Worm (Caenorhabditis elegans) whole organism, L3 larva: Measurements from ENCODE around the gene jmjd-3.2.

Source experiments
- R02D3.7 ChIP-seq: fragments of 150-350 bp; optimal IDR thresholded peaks from 2 replicates; lab custom pipeline; 2014; ENCODE audit warnings: missing biosample characterization, missing genetic modification characterization
- aly-2 ChIP-seq: fragments of 150-350 bp; optimal IDR thresholded peaks from 2 replicates; lab custom pipeline; 2014; ENCODE audit warnings: missing biosample characterization, missing genetic modification characterization
- ama-1 ChIP-seq: fragments of 150-350 bp; optimal IDR thresholded peaks from 2 replicates; lab custom pipeline; 2018
- ceh-82 ChIP-seq: fragments of 150-350 bp; optimal IDR thresholded peaks from 2 replicates; lab custom pipeline; 2014; ENCODE audit warnings: missing biosample characterization, missing genetic modification characterization
- ceh-9 ChIP-seq: sonication (generic microtip); optimal IDR thresholded peaks from 2 replicates; lab custom pipeline; 2018; ENCODE audit warnings: missing biosample characterization, missing genetic modification characterization
- daf-12 ChIP-seq: fragments of 150-350 bp; optimal IDR thresholded peaks from 2 replicates; lab custom pipeline; 2014; ENCODE audit warnings: missing biosample characterization, missing genetic modification reagents, missing genetic modification characterization
- egl-27 ChIP-seq: sonication (generic microtip); optimal IDR thresholded peaks from 4 replicates; lab custom pipeline; 2017; ENCODE audit warnings: missing biosample characterization, missing genetic modification reagents, missing genetic modification characterization
- elt-1 ChIP-seq: fragments of 150-350 bp; optimal IDR thresholded peaks from 2 replicates; lab custom pipeline; 2014; ENCODE audit warnings: missing biosample characterization, missing genetic modification characterization
- elt-2 ChIP-seq: sonication (generic microtip); optimal IDR thresholded peaks from 2 replicates; lab custom pipeline; 2016; ENCODE audit warnings: missing genetic modification reagents, mild to moderate bottlenecking, missing genetic modification characterization, missing compliant biosample characterization
- elt-3 ChIP-seq, 3 experiments: fragments of 150-350 bp in 1 of 3; sonication (generic microtip) in 2 of 3; optimal IDR thresholded peaks; 2 replicates in 2 of 3; 4 replicates in 1 of 3; lab custom pipeline; 2014 to 2017; ENCODE audit warnings: missing biosample characterization in 3 of 3, missing genetic modification characterization in 3 of 3
- eor-1 ChIP-seq, 2 experiments: fragments of 150-350 bp; optimal IDR thresholded peaks; 2 replicates each; lab custom pipeline; 2014 to 2018; ENCODE audit warnings: missing biosample characterization in 2 of 2, missing genetic modification characterization in 2 of 2
- fkh-10 ChIP-seq: sonication (generic microtip); optimal IDR thresholded peaks from 2 replicates; lab custom pipeline; 2017; ENCODE audit warnings: missing biosample characterization, missing genetic modification reagents, missing genetic modification characterization
- fkh-2 ChIP-seq: fragments of 150-350 bp; optimal IDR thresholded peaks from 2 replicates; lab custom pipeline; 2014; ENCODE audit warnings: missing biosample characterization, missing genetic modification reagents, missing genetic modification characterization
- jun-1 ChIP-seq: fragments of 150-350 bp; optimal IDR thresholded peaks from 2 replicates; lab custom pipeline; 2014; ENCODE audit warnings: missing biosample characterization, missing genetic modification reagents, missing genetic modification characterization
- lin-39 ChIP-seq: fragments of 150-350 bp; optimal IDR thresholded peaks from 2 replicates; lab custom pipeline; 2018; ENCODE audit warnings: missing biosample characterization, missing genetic modification reagents, missing genetic modification characterization
- lsy-12 ChIP-seq: sonication (generic microtip); optimal IDR thresholded peaks from 2 replicates; lab custom pipeline; 2016; ENCODE audit warnings: mild to moderate bottlenecking, missing genetic modification characterization, missing compliant biosample characterization
- mdl-1 ChIP-seq: fragments of 150-350 bp; optimal IDR thresholded peaks from 2 replicates; lab custom pipeline; 2014; ENCODE audit warnings: missing biosample characterization, missing genetic modification characterization
- mml-1 ChIP-seq: fragments of 150-350 bp; sonication (generic microtip); optimal IDR thresholded peaks from 3 replicates; lab custom pipeline; 2014; ENCODE audit warnings: missing biosample characterization, missing genetic modification characterization
- nfya-1 ChIP-seq: sonication (generic microtip); optimal IDR thresholded peaks from 2 replicates; lab custom pipeline; 2017; ENCODE audit warnings: missing genetic modification characterization, mild to moderate bottlenecking, missing compliant biosample characterization, antibody characterized with exemption, moderate library complexity; ENCODE audit not compliant: insufficient read depth
- nhr-12 ChIP-seq: fragments of 150-350 bp; optimal IDR thresholded peaks from 2 replicates; lab custom pipeline; 2014; ENCODE audit warnings: missing biosample characterization, missing genetic modification characterization
- nhr-23 ChIP-seq: fragments of 150-350 bp; optimal IDR thresholded peaks from 2 replicates; lab custom pipeline; 2014; ENCODE audit warnings: missing biosample characterization, missing genetic modification reagents, missing genetic modification characterization
- nhr-237 ChIP-seq: fragments of 150-350 bp; optimal IDR thresholded peaks from 2 replicates; lab custom pipeline; 2014; ENCODE audit warnings: missing biosample characterization, missing genetic modification characterization
- nhr-25 ChIP-seq: sonication (generic microtip); optimal IDR thresholded peaks from 2 replicates; lab custom pipeline; 2017; ENCODE audit warnings: missing biosample characterization, missing genetic modification characterization
- nhr-43 ChIP-seq: sonication (generic microtip); optimal IDR thresholded peaks from 2 replicates; lab custom pipeline; 2016; ENCODE audit warnings: mild to moderate bottlenecking, missing genetic modification characterization, missing compliant biosample characterization; ENCODE audit not compliant: poor library complexity, severe bottlenecking
- nhr-76 ChIP-seq: fragments of 150-350 bp; sonication (generic microtip); optimal IDR thresholded peaks from 5 replicates; lab custom pipeline; 2014; ENCODE audit warnings: missing biosample characterization, missing genetic modification characterization
- pha-4 ChIP-seq: fragments of 150-350 bp; optimal IDR thresholded peaks from 2 replicates; lab custom pipeline; 2014; ENCODE audit warnings: missing biosample characterization, missing genetic modification reagents, missing genetic modification characterization
- pqm-1 ChIP-seq: fragments of 150-350 bp; optimal IDR thresholded peaks from 2 replicates; lab custom pipeline; 2017; ENCODE audit warnings: missing biosample characterization, missing genetic modification characterization, inconsistent platforms
- sea-2 ChIP-seq: fragments of 150-350 bp; sonication (generic microtip); optimal IDR thresholded peaks from 4 replicates; lab custom pipeline; 2014; ENCODE audit warnings: missing biosample characterization, missing genetic modification reagents, missing genetic modification characterization
- snpc-4 ChIP-seq: fragments of 150-350 bp; optimal IDR thresholded peaks from 2 replicates; lab custom pipeline; 2014; ENCODE audit warnings: missing biosample characterization, missing genetic modification characterization
- tbx-2 ChIP-seq: sonication (generic microtip); optimal IDR thresholded peaks from 2 replicates; lab custom pipeline; 2016; ENCODE audit warnings: mild to moderate bottlenecking, missing genetic modification characterization, missing compliant biosample characterization
- unc-62 ChIP-seq: fragments of 150-350 bp; sonication (generic microtip); optimal IDR thresholded peaks from 4 replicates; lab custom pipeline; 2014; ENCODE audit warnings: missing biosample characterization, missing genetic modification reagents, missing genetic modification characterization

jmjd-3.2 gene

ce11 chrX:14500422-14501058, 52.5 kb downstream of the jmjd-3.2 start:
- TF ChIP-seq lsy-12 (tag; lab: Kevin White, UChicago) (no peak), lin-39 (no peak), pha-4 (peak; percentile 14), elt-2 (tag; lab: Kevin White, UChicago) (peak; percentile 99), elt-1 (tag; lab: Kevin White, UChicago) (peak; percentile 84), nhr-237 (tag; lab: Kevin White, UChicago) (no peak), mml-1 (tag; lab: Kevin White, UChicago) (no peak), pqm-1 (peak; percentile 17), elt-3 (tag; optimal IDR thresholded peaks at IDR 0.05; lab: Kevin White, UChicago) (no peak), egl-27 (peak; percentile 36), nhr-25 (tag; lab: Kevin White, UChicago) (peak; percentile 72)

ce11 chrX:14502116-14502587, 54.1 kb downstream of the jmjd-3.2 start:
- no peak for TF ChIP-seq R02D3.7 (tag; lab: Kevin White, UChicago)
- TF ChIP-seq elt-1 (tag; lab: Kevin White, UChicago), result peak; percentile 19
- no peak for TF ChIP-seq ceh-9
- no peak for TF ChIP-seq sea-2 (GFP tag; lab: Kevin White, UChicago)
- no peak for TF ChIP-seq nhr-12 (tag; lab: Kevin White, UChicago)
- TF ChIP-seq nhr-23, result peak; percentile 13
- TF ChIP-seq nfya-1 (tag; lab: Kevin White, UChicago), result peak; percentile 9
- TF ChIP-seq elt-2 (tag; lab: Kevin White, UChicago), result peak; percentile 97
- TF ChIP-seq nhr-43 (tag; lab: Kevin White, UChicago), result peak; percentile 82
- TF ChIP-seq pqm-1, result peak; percentile 83
- no peak for TF ChIP-seq mdl-1 (tag; lab: Kevin White, UChicago)
- TF ChIP-seq nhr-237 (tag; lab: Kevin White, UChicago), result no peak
- peak; percentile 87 for TF ChIP-seq jun-1 (tag; lab: Kevin White, UChicago)
- no peak for TF ChIP-seq snpc-4 (tag; lab: Kevin White, UChicago)
- TF ChIP-seq ceh-82 (tag; lab: Kevin White, UChicago), result no peak
- peak; percentile 45 for TF ChIP-seq unc-62 (GFP tag; lab: Kevin White, UChicago)
- no peak for TF ChIP-seq fkh-10 (GFP tag; lab: Kevin White, UChicago)
- TF ChIP-seq eor-1 (tag; optimal IDR thresholded peaks at IDR 0.05; lab: Kevin White, UChicago), result no peak
- no peak for TF ChIP-seq nhr-76 (tag; lab: Kevin White, UChicago)
- peak; percentile 69 for TF ChIP-seq nhr-25 (tag; lab: Kevin White, UChicago)
- no peak for TF ChIP-seq ama-1
- peak; percentile 61 for TF ChIP-seq pha-4
- TF ChIP-seq tbx-2 (tag; lab: Kevin White, UChicago), result no peak
- no peak for TF ChIP-seq elt-3 (tag; optimal IDR thresholded peaks at IDR 0.05; lab: Kevin White, UChicago)
- no peak for TF ChIP-seq aly-2 (tag; lab: Kevin White, UChicago)
- no peak for TF ChIP-seq fkh-2
- TF ChIP-seq daf-12 (tag; lab: Kevin White, UChicago), result no peak
- TF ChIP-seq, all 47 proteins: peak for 10
